Fruit fly (Drosophila melanogaster) whole organism, wandering third instar larva: Measurements from ENCODE around the gene CG11560.

ENCODE experiments used
- Abd-B ChIP-seq: fragments of >200 bp; optimal IDR thresholded peaks from 2 replicates; lab custom pipeline; 2017; ENCODE audit warnings: missing biosample characterization, missing genetic modification characterization
- CG32264 ChIP-seq: fragments of 200-800 bp; sonication (Bioruptor generic); optimal IDR thresholded peaks from 2 replicates; lab custom pipeline; 2016; ENCODE audit warnings: missing biosample characterization, missing genetic modification characterization
- CG9705 ChIP-seq: fragments of 200-800 bp; sonication (Bioruptor generic); optimal IDR thresholded peaks from 2 replicates; lab custom pipeline; 2018; ENCODE audit warnings: missing biosample characterization, mild to moderate bottlenecking, missing genetic modification characterization
- CrebA ChIP-seq: fragments of 200-800 bp; sonication (Bioruptor generic); optimal IDR thresholded peaks from 2 replicates; lab custom pipeline; 2016; ENCODE audit warnings: missing biosample characterization, mild to moderate bottlenecking, missing genetic modification characterization, borderline replicate concordance
- Dfd ChIP-seq: fragments of >200 bp; optimal IDR thresholded peaks from 2 replicates; lab custom pipeline; 2017; ENCODE audit warnings: missing biosample characterization, missing genetic modification characterization
- Dif ChIP-seq: fragments of 200-275, 200-300 bp; sonication (Bioruptor generic); optimal IDR thresholded peaks from 2 replicates; lab custom pipeline; 2018; ENCODE audit warnings: missing biosample characterization, missing genetic modification characterization; ENCODE audit not compliant: partially characterized antibody
- GATAd ChIP-seq: sonication (Bioruptor generic); optimal IDR thresholded peaks from 2 replicates; lab custom pipeline; 2016; ENCODE audit warnings: missing biosample characterization, missing genetic modification characterization
- HLH106 ChIP-seq: fragments of 200-800 bp; optimal IDR thresholded peaks from 3 replicates; lab custom pipeline; 2019; ENCODE audit warnings: missing biosample characterization, mild to moderate bottlenecking, missing genetic modification characterization, moderate library complexity
- Hnf4 ChIP-seq: fragments of 200-800 bp; sonication (Bioruptor generic); optimal IDR thresholded peaks from 2 replicates; lab custom pipeline; 2016; ENCODE audit warnings: missing biosample characterization, mild to moderate bottlenecking, missing genetic modification characterization
- Hr78 ChIP-seq: fragments of >200 bp; optimal IDR thresholded peaks from 2 replicates; lab custom pipeline; 2017; ENCODE audit warnings: missing biosample characterization, missing genetic modification characterization
- Hr83 ChIP-seq: fragments of 200-300 bp; sonication (Bioruptor generic); optimal IDR thresholded peaks from 2 replicates; lab custom pipeline; 2016; ENCODE audit warnings: missing biosample characterization, mild to moderate bottlenecking, missing genetic modification characterization, moderate library complexity; ENCODE audit not compliant: poor library complexity, severe bottlenecking
- Jra ChIP-seq: sonication (Bioruptor generic); optimal IDR thresholded peaks from 2 replicates; lab custom pipeline; 2016; ENCODE audit warnings: missing biosample characterization, missing genetic modification characterization
- Mio ChIP-seq: sonication (Bioruptor generic); optimal IDR thresholded peaks from 2 replicates; lab custom pipeline; 2016; ENCODE audit warnings: missing biosample characterization, missing genetic modification characterization
- Myc ChIP-seq: fragments of >200 bp; optimal IDR thresholded peaks from 2 replicates; lab custom pipeline; 2017
- N ChIP-seq: fragments of >200 bp; optimal IDR thresholded peaks from 2 replicates; lab custom pipeline; 2018; ENCODE audit warnings: missing biosample characterization, missing external identifiers, missing genetic modification characterization
- OdsH ChIP-seq: fragments of 200-800 bp; sonication (Bioruptor generic); optimal IDR thresholded peaks from 2 replicates; lab custom pipeline; 2016; ENCODE audit warnings: missing biosample characterization, mild to moderate bottlenecking, missing genetic modification characterization
- Rel ChIP-seq, 2 experiments: fragments of 200-800 bp; sonication (Bioruptor generic) in 1 of 2; optimal IDR thresholded peaks; 2 replicates in 1 of 2; 3 replicates in 1 of 2; lab custom pipeline; 2016 to 2019; ENCODE audit warnings: mild to moderate bottlenecking in 2 of 2, missing biosample characterization in 2 of 2, missing genetic modification characterization in 2 of 2, moderate library complexity in 1 of 2
- Sp1 ChIP-seq: fragments of 200-800 bp; sonication (Bioruptor generic); optimal IDR thresholded peaks from 3 replicates; lab custom pipeline; 2019; ENCODE audit warnings: missing biosample characterization, mild to moderate bottlenecking, missing genetic modification characterization, moderate library complexity
- Vsx2 ChIP-seq: fragments of 200-300, 225-300 bp; sonication (Bioruptor generic); optimal IDR thresholded peaks from 2 replicates; lab custom pipeline; 2018; ENCODE audit warnings: missing biosample characterization, missing genetic modification characterization; ENCODE audit not compliant: partially characterized antibody
- br ChIP-seq: fragments of 200-800 bp; sonication (Bioruptor generic); optimal IDR thresholded peaks from 2 replicates; lab custom pipeline; 2016; ENCODE audit warnings: missing biosample characterization, missing genetic modification characterization
- brk ChIP-seq: fragments of 200-800 bp; sonication (Bioruptor generic); optimal IDR thresholded peaks from 2 replicates; lab custom pipeline; 2016; ENCODE audit warnings: missing biosample characterization, mild to moderate bottlenecking, missing genetic modification characterization
- dl ChIP-seq, 2 experiments: fragments of 175-275, 200-275 bp in 1 of 2; fragments of 200-275 bp in 1 of 2; sonication (Bioruptor generic); optimal IDR thresholded peaks; lab custom pipeline; 2018; ENCODE audit warnings: mild to moderate bottlenecking in 2 of 2, missing biosample characterization in 2 of 2, missing genetic modification characterization in 2 of 2, moderate library complexity in 2 of 2; ENCODE audit not compliant: partially characterized antibody in 2 of 2, insufficient read depth in 1 of 2
- dmrt93B ChIP-seq: fragments of 200-800 bp; sonication (Bioruptor generic); optimal IDR thresholded peaks from 2 replicates; lab custom pipeline; 2018; ENCODE audit warnings: missing biosample characterization, mild to moderate bottlenecking, missing genetic modification characterization
- dsf ChIP-seq: sonication (Bioruptor generic); optimal IDR thresholded peaks from 2 replicates; lab custom pipeline; 2016; ENCODE audit warnings: missing biosample characterization, missing genetic modification characterization, borderline replicate concordance
- ey ChIP-seq: fragments of 200-800 bp; sonication (Bioruptor generic); optimal IDR thresholded peaks from 2 replicates; lab custom pipeline; 2016; ENCODE audit warnings: missing biosample characterization, missing genetic modification characterization
- foxo ChIP-seq, 2 experiments: fragments of 200-800 bp; sonication (Bioruptor generic); optimal IDR thresholded peaks; 2 replicates in 1 of 2; 3 replicates in 1 of 2; lab custom pipeline; 2016 to 2017; ENCODE audit warnings: missing biosample characterization in 2 of 2, missing genetic modification characterization in 2 of 2
- fru ChIP-seq: fragments of 200-800 bp; sonication (Bioruptor generic); optimal IDR thresholded peaks from 3 replicates; lab custom pipeline; 2016; ENCODE audit warnings: missing biosample characterization, mild to moderate bottlenecking, missing genetic modification characterization
- h ChIP-seq: fragments of 200-800 bp; sonication (Bioruptor generic); optimal IDR thresholded peaks from 3 replicates; lab custom pipeline; 2016; ENCODE audit warnings: missing biosample characterization, mild to moderate bottlenecking, missing genetic modification characterization
- jim ChIP-seq: fragments of 175-275, 200-325 bp; sonication (Bioruptor generic); optimal IDR thresholded peaks from 2 replicates; lab custom pipeline; 2016; ENCODE audit warnings: missing biosample characterization, mild to moderate bottlenecking, missing genetic modification characterization
- lola ChIP-seq: fragments of >200 bp; optimal IDR thresholded peaks from 2 replicates; lab custom pipeline; 2017; ENCODE audit warnings: missing biosample characterization, missing genetic modification characterization
- pan ChIP-seq: fragments of >200 bp; optimal IDR thresholded peaks from 2 replicates; lab custom pipeline; 2017
- psq ChIP-seq: fragments of 200-800 bp; sonication (Bioruptor generic); optimal IDR thresholded peaks from 3 replicates; lab custom pipeline; 2017; ENCODE audit warnings: missing biosample characterization, mild to moderate bottlenecking, missing genetic modification characterization, moderate library complexity
- rgr ChIP-seq: fragments of 200-800 bp; sonication (Bioruptor generic); optimal IDR thresholded peaks from 3 replicates; lab custom pipeline; 2016; ENCODE audit warnings: missing biosample characterization, mild to moderate bottlenecking, missing genetic modification characterization
- sage ChIP-seq: fragments of 200-800 bp; sonication (Bioruptor generic); optimal IDR thresholded peaks from 2 replicates; lab custom pipeline; 2016; ENCODE audit warnings: missing biosample characterization, mild to moderate bottlenecking, missing genetic modification characterization
- sv ChIP-seq: fragments of 200-800 bp; sonication (Bioruptor generic); optimal IDR thresholded peaks from 3 replicates; lab custom pipeline; 2016; ENCODE audit warnings: missing biosample characterization, missing genetic modification characterization
- tai ChIP-seq: sonication (Bioruptor generic); optimal IDR thresholded peaks from 2 replicates; lab custom pipeline; 2016; ENCODE audit warnings: missing biosample characterization, missing genetic modification characterization
- usp ChIP-seq: fragments of >200 bp; optimal IDR thresholded peaks from 2 replicates; lab custom pipeline; 2017; ENCODE audit warnings: missing biosample characterization, missing genetic modification characterization
- woc ChIP-seq: sonication (Bioruptor generic); optimal IDR thresholded peaks from 2 replicates; lab custom pipeline; 2016; ENCODE audit warnings: missing biosample characterization, mild to moderate bottlenecking, missing genetic modification characterization

Gene CG11560

DNA sequence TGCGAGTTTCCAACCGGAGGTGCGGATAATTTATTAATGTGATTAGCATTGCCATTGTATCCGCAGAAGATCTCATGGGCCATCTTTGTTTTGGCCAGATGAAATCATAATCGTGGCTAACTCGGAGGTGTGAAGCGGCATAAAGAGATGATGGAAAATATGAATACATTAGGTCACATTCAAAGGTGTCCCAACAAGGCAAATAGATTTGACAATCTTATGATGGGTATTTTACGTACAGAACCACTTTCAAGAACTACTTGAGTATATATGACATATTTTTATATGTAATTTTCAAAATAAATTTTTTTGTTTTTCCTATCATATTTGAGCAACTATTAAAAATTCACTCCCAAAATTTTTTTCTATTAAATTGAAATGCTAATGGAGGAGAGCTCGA, 31.5 kb upstream of the CG11560 start, which contains the start of gene CG17154:
CG17154 (plus strand) TSS at position 301 of the 400 bp plus-strand sequence.
- TF ChIP-seq Hnf4 (GFP tag; lab: Kevin White, UChicago), result no peak
- TF ChIP-seq pan, result no peak
- no peak for TF ChIP-seq ey (GFP tag; lab: Kevin White, UChicago)
- no peak for TF ChIP-seq CrebA (GFP tag; lab: Kevin White, UChicago)
- TF ChIP-seq Hr78 (GFP tag; lab: Kevin White, UChicago), result no peak
- TF ChIP-seq dl (GFP tag; optimal IDR thresholded peaks at IDR 0.05; lab: Kevin White, UChicago; ENCODE audit: insufficient read depth in 1 of 2, partially characterized antibody in 2 of 2), result no peak
- TF ChIP-seq rgr (GFP tag; lab: Kevin White, UChicago), result no peak
- no peak for TF ChIP-seq woc
- TF ChIP-seq Hr83 (GFP tag; lab: Kevin White, UChicago), result no peak
- TF ChIP-seq fru (GFP tag; lab: Kevin White, UChicago), result no peak
- TF ChIP-seq CG9705, result no peak
- no peak for TF ChIP-seq brk (GFP tag; lab: Kevin White, UChicago)
- TF ChIP-seq OdsH (GFP tag; lab: Kevin White, UChicago), result no peak
- TF ChIP-seq Dif (GFP tag; lab: Kevin White, UChicago), result no peak
- TF ChIP-seq Vsx2, result no peak
- no peak for TF ChIP-seq HLH106 (tag; lab: Kevin White, UChicago)
- no peak for TF ChIP-seq tai (GFP tag; lab: Kevin White, UChicago)
- TF ChIP-seq Dfd (GFP tag; lab: Kevin White, UChicago), result no peak
- no peak for TF ChIP-seq GATAd (GFP tag; lab: Kevin White, UChicago)

DNA sequence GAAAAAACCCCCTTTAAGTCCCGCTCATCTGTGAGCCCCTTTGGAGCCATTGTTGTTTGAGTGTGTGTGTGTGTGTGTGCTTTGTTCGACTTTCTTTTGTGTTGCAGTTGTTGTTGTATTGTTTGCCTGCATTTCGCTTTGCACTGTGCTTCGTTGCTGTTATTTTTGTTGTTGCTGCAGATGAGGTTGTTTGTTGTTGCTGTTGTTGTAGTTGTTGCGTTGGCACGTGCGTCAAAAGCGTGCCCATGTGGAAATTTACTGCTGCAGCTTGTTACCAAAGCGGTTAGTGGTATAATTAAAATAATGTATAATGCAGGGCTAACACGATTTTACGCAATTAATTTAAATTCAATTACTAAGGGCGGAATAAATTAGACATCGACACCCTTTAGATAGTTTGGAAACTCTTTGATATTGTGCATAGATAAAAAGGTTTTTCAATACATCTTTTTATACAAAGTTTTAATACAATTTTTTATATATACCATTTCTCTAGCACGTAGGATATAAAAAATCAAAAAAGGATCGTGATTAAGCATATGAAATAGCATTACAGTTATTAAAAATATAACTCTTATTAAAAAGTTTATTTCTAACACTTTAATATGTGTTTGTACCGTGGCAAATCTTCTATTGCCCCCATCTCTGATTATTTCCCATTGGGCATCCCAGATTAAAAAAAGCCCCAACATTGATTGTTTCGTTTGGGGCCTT, 29.5 kb upstream of the CG11560 start:
- TF ChIP-seq Rel (GFP tag; optimal IDR thresholded peaks at IDR 0.05; lab: Kevin White, UChicago), result no peak
- peak; percentile 89 for TF ChIP-seq Rel (tag; optimal IDR thresholded peaks at IDR 0.05; lab: Kevin White, UChicago)
- TF ChIP-seq tai (GFP tag; lab: Kevin White, UChicago), result no peak
- TF ChIP-seq dl (GFP tag; optimal IDR thresholded peaks at IDR 0.05; lab: Kevin White, UChicago; ENCODE audit: insufficient read depth in 1 of 2, partially characterized antibody in 2 of 2), result no peak
- peak; percentile 49 for TF ChIP-seq Sp1 (GFP tag; lab: Kevin White, UChicago)
- TF ChIP-seq OdsH (GFP tag; lab: Kevin White, UChicago), result peak; percentile 9
- no peak for TF ChIP-seq pan
- no peak for TF ChIP-seq Jra (GFP tag; lab: Kevin White, UChicago)
- TF ChIP-seq sv (GFP tag; lab: Kevin White, UChicago), result no peak
- no peak for TF ChIP-seq N (GFP tag; lab: Kevin White, UChicago)
- TF ChIP-seq psq, result peak; percentile 90
- no peak for TF ChIP-seq CG32264 (GFP tag; lab: Kevin White, UChicago)
- no peak for TF ChIP-seq usp (GFP tag; lab: Kevin White, UChicago)
- TF ChIP-seq GATAd (GFP tag; lab: Kevin White, UChicago), result no peak
- no peak for TF ChIP-seq Hr83 (GFP tag; lab: Kevin White, UChicago)
- no peak for TF ChIP-seq Hnf4 (GFP tag; lab: Kevin White, UChicago)
- no peak for TF ChIP-seq Mio
- TF ChIP-seq foxo (GFP tag; optimal IDR thresholded peaks at IDR 0.05; lab: Kevin White, UChicago), result peak in 1 of 2 experiments; percentile 23
- TF ChIP-seq h (GFP tag; lab: Kevin White, UChicago), result peak; percentile 25
- TF ChIP-seq Hr78 (GFP tag; lab: Kevin White, UChicago), result no peak
- TF ChIP-seq HLH106 (tag; lab: Kevin White, UChicago), result peak; percentile 38
- TF ChIP-seq dsf (GFP tag; lab: Kevin White, UChicago), result no peak
- peak; percentile 16 for TF ChIP-seq ey (GFP tag; lab: Kevin White, UChicago)
- no peak for TF ChIP-seq brk (GFP tag; lab: Kevin White, UChicago)
- TF ChIP-seq CrebA (GFP tag; lab: Kevin White, UChicago), result no peak
- no peak for TF ChIP-seq sage (GFP tag; lab: Kevin White, UChicago)
- TF ChIP-seq lola (GFP tag; lab: Kevin White, UChicago), result no peak
- no peak for TF ChIP-seq Vsx2
- no peak for TF ChIP-seq jim (GFP tag; lab: Kevin White, UChicago)
- TF ChIP-seq Myc, result no peak
- peak; percentile 33 for TF ChIP-seq dmrt93B (GFP tag; lab: Kevin White, UChicago)
- no peak for TF ChIP-seq Abd-B
- TF ChIP-seq Dfd (GFP tag; lab: Kevin White, UChicago), result no peak
- peak; percentile 25 for TF ChIP-seq rgr (GFP tag; lab: Kevin White, UChicago)
- TF ChIP-seq fru (GFP tag; lab: Kevin White, UChicago), result peak; percentile 4
- no peak for TF ChIP-seq Dif (GFP tag; lab: Kevin White, UChicago)
- TF ChIP-seq CG9705, result no peak
- TF ChIP-seq woc, result peak; percentile 3
- no peak for TF ChIP-seq br (GFP tag; lab: Kevin White, UChicago)
